Fruit fly (Drosophila melanogaster): ENCODE data around the gene shams.

DNA sequence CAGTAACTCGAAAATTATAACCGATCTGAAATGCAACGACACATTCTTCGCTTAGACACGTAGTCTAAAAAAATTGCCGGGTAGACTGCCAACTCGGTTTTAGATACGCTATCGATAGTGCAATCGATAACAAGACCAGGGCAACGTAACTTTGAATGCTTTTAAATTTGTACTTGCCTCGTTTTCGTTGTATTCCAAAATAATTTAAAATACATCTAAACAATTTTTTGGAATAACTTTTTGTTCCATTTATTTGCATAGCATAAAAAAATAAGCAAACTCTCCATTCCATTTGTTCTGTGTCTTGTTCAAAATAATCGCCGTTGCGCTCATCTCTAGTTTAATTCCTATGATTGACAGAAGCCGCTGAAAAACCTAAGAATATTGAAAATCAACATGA lies 4.8 kb downstream of the shams start, which contains the start of the genes Stt3B and CG11839:
- TF ChIP-seq CG32121 (GFP tag; IDR thresholded peaks at IDR 0.05), result peak; percentile 42; the same call in 1 of the 2 replicates
- peak; percentile 28 for TF ChIP-seq CG17806 (tag; optimal IDR thresholded peaks at IDR 0.05)
- TF ChIP-seq EcR (GFP tag; optimal IDR thresholded peaks at IDR 0.05), result no peak
- no peak for TF ChIP-seq Pif1A (GFP tag; optimal IDR thresholded peaks at IDR 0.05)
- TF ChIP-seq rn (GFP tag; IDR thresholded peaks at IDR 0.05), result no peak
- no peak; the same call in 2 of the 3 replicates for TF ChIP-seq CG4496 (GFP tag; IDR thresholded peaks at IDR 0.05)
- TF ChIP-seq CG8159 (tag; optimal IDR thresholded peaks at IDR 0.05), result no peak
- no peak for TF ChIP-seq CG13204 (GFP tag; optimal IDR thresholded peaks at IDR 0.05)
- TF ChIP-seq CG34367 (tag; optimal IDR thresholded peaks at IDR 0.05), result no peak
- peak; percentile 53 for TF ChIP-seq CG15710 (tag; optimal IDR thresholded peaks at IDR 0.05)
- no peak for TF ChIP-seq gl (tag; optimal IDR thresholded peaks at IDR 0.05)

Data from whole organism, pupa.